Fruit fly (Drosophila melanogaster) whole organism, adult: Measurements from ENCODE around the gene Or85f.

ENCODE experiments used
- CG11617 ChIP-seq: fragments of 200-800 bp; sonication (Bioruptor generic); optimal IDR thresholded peaks from 2 replicates; lab custom pipeline; 2017; ENCODE audit warnings: mild to moderate bottlenecking, missing biosample characterization, missing genetic modification reagents, missing genetic modification characterization
- CG12768 ChIP-seq: fragments of 200-800 bp; sonication (Bioruptor generic); optimal IDR thresholded peaks from 2 replicates; lab custom pipeline; 2017; ENCODE audit warnings: missing biosample characterization, missing genetic modification characterization, mild to moderate bottlenecking, moderate library complexity, missing genetic modification reagents
- CG14711 ChIP-seq: fragments of 200-800 bp; sonication (Bioruptor generic); optimal IDR thresholded peaks from 2 replicates; lab custom pipeline; 2018; ENCODE audit warnings: missing biosample characterization, mild to moderate bottlenecking, missing genetic modification characterization, moderate library complexity
- CG1620 ChIP-seq: fragments of 200-800 bp; sonication (Bioruptor generic); optimal IDR thresholded peaks from 2 replicates; lab custom pipeline; 2016; ENCODE audit warnings: missing biosample characterization, missing genetic modification characterization
- CG33017 ChIP-seq: fragments of 200-800 bp; sonication (Bioruptor generic); optimal IDR thresholded peaks from 2 replicates; lab custom pipeline; 2018; ENCODE audit warnings: missing biosample characterization, mild to moderate bottlenecking, missing genetic modification characterization, moderate library complexity
- CG5204 ChIP-seq: fragments of 200-800 bp; sonication (Bioruptor generic); optimal IDR thresholded peaks from 2 replicates; lab custom pipeline; 2016; ENCODE audit warnings: missing biosample characterization, missing genetic modification characterization
- CG7045 ChIP-seq: fragments of 200-800 bp; sonication (Bioruptor generic); optimal IDR thresholded peaks from 2 replicates; lab custom pipeline; 2017; ENCODE audit warnings: missing biosample characterization, mild to moderate bottlenecking, missing genetic modification characterization
- CG7101 ChIP-seq: fragments of 200-800 bp; sonication (Bioruptor generic); optimal IDR thresholded peaks from 2 replicates; lab custom pipeline; 2018; ENCODE audit warnings: missing biosample characterization, mild to moderate bottlenecking, missing genetic modification characterization, moderate library complexity
- Clk ChIP-seq: fragments of 200-800 bp; sonication (Bioruptor generic); optimal IDR thresholded peaks from 2 replicates; lab custom pipeline; 2017; ENCODE audit warnings: missing biosample characterization, missing genetic modification characterization
- Crg-1 ChIP-seq: fragments of 200-800 bp; sonication (Bioruptor generic); optimal IDR thresholded peaks from 2 replicates; lab custom pipeline; 2016; ENCODE audit warnings: missing biosample characterization, missing genetic modification characterization
- Hr96 ChIP-seq: fragments of 200-800 bp; sonication (Bioruptor generic); optimal IDR thresholded peaks from 2 replicates; lab custom pipeline; 2016; ENCODE audit warnings: missing biosample characterization, missing genetic modification characterization
- Mnt ChIP-seq: fragments of 200-800 bp; sonication (Bioruptor generic); optimal IDR thresholded peaks from 2 replicates; lab custom pipeline; 2016; ENCODE audit warnings: missing biosample characterization, mild to moderate bottlenecking, missing genetic modification characterization
- bab1 ChIP-seq: fragments of 200-800 bp; sonication (Bioruptor generic); optimal IDR thresholded peaks from 3 replicates; lab custom pipeline; 2019; ENCODE audit warnings: missing biosample characterization, mild to moderate bottlenecking, missing genetic modification characterization, moderate library complexity
- cic ChIP-seq: fragments of 200-800 bp; sonication (Bioruptor generic); optimal IDR thresholded peaks from 2 replicates; lab custom pipeline; 2017; ENCODE audit warnings: missing biosample characterization, mild to moderate bottlenecking, missing genetic modification characterization, moderate library complexity
- cnc ChIP-seq, 2 experiments: fragments of >200 bp; optimal IDR thresholded peaks; 2 replicates each; lab custom pipeline; 2017
- kay ChIP-seq: fragments of 200-800 bp; sonication (Bioruptor generic); peaks from one replicate; lab custom pipeline; 2016; ENCODE audit warnings: missing biosample characterization, missing genetic modification characterization, borderline replicate concordance
- ovo ChIP-seq: fragments of 200-800 bp; sonication (Bioruptor generic); optimal IDR thresholded peaks from 2 replicates; lab custom pipeline; 2016; ENCODE audit warnings: missing biosample characterization, missing genetic modification characterization
- pad ChIP-seq: fragments of 200-800 bp; sonication (Bioruptor generic); optimal IDR thresholded peaks from 3 replicates; lab custom pipeline; 2017; ENCODE audit warnings: missing biosample characterization, missing genetic modification characterization, mild to moderate bottlenecking, moderate library complexity, missing genetic modification reagents
- tj ChIP-seq: fragments of 200-800 bp; sonication (Bioruptor generic); optimal IDR thresholded peaks from 3 replicates; lab custom pipeline; 2017; ENCODE audit warnings: missing biosample characterization, mild to moderate bottlenecking, missing genetic modification characterization, moderate library complexity
- toe ChIP-seq: fragments of 200-800 bp; sonication (Bioruptor generic); optimal IDR thresholded peaks from 2 replicates; lab custom pipeline; 2016; ENCODE audit warnings: missing biosample characterization, missing genetic modification characterization

Or85f gene

DNA sequence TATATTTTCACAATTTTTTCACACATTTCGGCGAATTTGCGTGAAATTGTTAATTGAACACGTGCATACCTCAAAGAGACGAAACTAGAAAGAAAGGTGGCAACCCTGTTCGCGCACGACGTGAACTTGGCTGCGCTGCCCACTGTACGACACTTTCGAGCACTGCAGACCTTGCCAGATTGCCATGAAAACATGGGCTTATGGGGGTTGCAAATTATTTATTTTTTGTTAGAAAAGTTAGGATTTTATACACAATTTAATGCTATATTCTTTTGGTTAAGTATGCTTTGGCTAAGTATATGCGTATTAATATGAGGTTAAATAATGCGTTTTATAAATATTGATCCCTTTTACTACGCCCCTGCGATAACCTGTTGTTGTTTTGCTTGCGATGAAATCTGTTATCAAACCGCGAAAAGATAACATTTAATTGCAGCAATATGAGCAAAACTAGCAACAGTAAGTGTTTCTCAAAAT lies 3.2 kb downstream of the Or85f start, which contains the start of the genes RpL34b and CG8132:
TSS of gene RpL34b (minus strand) at position 100 of the 477 bp plus-strand sequence.
TSS of gene CG8132 (plus strand) at position 369 of the 477 bp plus-strand sequence.
- TF ChIP-seq Hr96 (GFP tag; lab: Kevin White, UChicago), result peak; percentile 98
- no peak for TF ChIP-seq kay (GFP tag; lab: Kevin White, UChicago)
- TF ChIP-seq bab1 (GFP tag; lab: Kevin White, UChicago), result peak; percentile 97
- TF ChIP-seq CG7045 (GFP tag; lab: Kevin White, UChicago), result peak; percentile 95
- peak; percentile 96 for TF ChIP-seq CG5204 (GFP tag; lab: Kevin White, UChicago)
- peak; percentile 97 for TF ChIP-seq CG11617
- peak; percentile 94 for TF ChIP-seq Clk (GFP tag; lab: Kevin White, UChicago)
- peak; percentile 88 for TF ChIP-seq cic
- TF ChIP-seq CG12768 (GFP tag; lab: Kevin White, UChicago), result peak; percentile 95
- peak; percentile 98 for TF ChIP-seq ovo (GFP tag; lab: Kevin White, UChicago)
- peak; percentile 87 for TF ChIP-seq tj (GFP tag; lab: Kevin White, UChicago)
- peak; percentile 99 for TF ChIP-seq CG1620
- peak; percentile 97 for TF ChIP-seq Crg-1 (GFP tag; lab: Kevin White, UChicago)
- peak; percentile 94 for TF ChIP-seq CG14711 (tag; lab: Kevin White, UChicago)
- TF ChIP-seq Mnt (GFP tag; lab: Kevin White, UChicago), result peak; percentile 100
- TF ChIP-seq CG7101 (tag; lab: Kevin White, UChicago), result peak; percentile 98
- peak; percentile 97 for TF ChIP-seq toe (GFP tag; lab: Kevin White, UChicago)
- peak; percentile 97 for TF ChIP-seq CG33017 (tag; lab: Kevin White, UChicago)
- TF ChIP-seq pad, result peak; percentile 91
- TF ChIP-seq cnc (optimal IDR thresholded peaks at IDR 0.05; lab: Kevin White, UChicago), result no peak

DNA sequence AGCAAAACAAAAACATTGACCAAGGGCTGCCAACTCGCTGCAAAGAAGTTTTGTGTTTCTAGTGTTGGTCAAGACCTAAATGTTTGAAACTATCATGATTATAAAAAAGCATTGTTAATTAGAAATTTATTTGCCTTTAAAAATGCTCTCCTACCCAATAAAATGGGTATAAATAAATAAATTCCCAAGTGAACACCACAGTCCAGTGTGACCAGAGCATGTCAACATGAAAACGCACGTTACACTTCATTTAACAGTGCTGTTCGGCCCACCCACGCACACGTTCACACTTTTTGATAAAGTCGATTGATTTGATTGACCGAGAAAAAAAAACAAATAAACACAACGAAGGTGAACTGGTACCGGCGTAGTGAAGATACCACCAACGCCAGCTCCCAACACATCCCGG lies 6.1 kb downstream of the Or85f start, which contains the start of the genes CG9356, BBIP1 and CG8135:
TSS of gene CG9356 (minus strand) at position 166 of the 409 bp plus-strand sequence.
TSS of gene BBIP1 (plus strand) at position 282 of the 409 bp plus-strand sequence.
TSS of gene CG8135 (plus strand) at position 282 of the 409 bp plus-strand sequence.
- no peak for TF ChIP-seq CG5204 (GFP tag; lab: Kevin White, UChicago)
- no peak for TF ChIP-seq kay (GFP tag; lab: Kevin White, UChicago)
- TF ChIP-seq CG1620, result peak; percentile 89
- TF ChIP-seq cnc (optimal IDR thresholded peaks at IDR 0.05; lab: Kevin White, UChicago), result no peak
- peak; percentile 78 for TF ChIP-seq CG7101 (tag; lab: Kevin White, UChicago)
- TF ChIP-seq toe (GFP tag; lab: Kevin White, UChicago), result peak; percentile 81
- TF ChIP-seq Hr96 (GFP tag; lab: Kevin White, UChicago), result no peak
- TF ChIP-seq ovo (GFP tag; lab: Kevin White, UChicago), result peak; percentile 73
- TF ChIP-seq cic, result peak; percentile 62
- TF ChIP-seq CG12768 (GFP tag; lab: Kevin White, UChicago), result peak; percentile 76
- peak; percentile 76 for TF ChIP-seq Crg-1 (GFP tag; lab: Kevin White, UChicago)
- peak; percentile 19 for TF ChIP-seq Clk (GFP tag; lab: Kevin White, UChicago)
- TF ChIP-seq tj (GFP tag; lab: Kevin White, UChicago), result peak; percentile 95
- TF ChIP-seq Mnt (GFP tag; lab: Kevin White, UChicago), result peak; percentile 89
- peak; percentile 87 for TF ChIP-seq bab1 (GFP tag; lab: Kevin White, UChicago)
- peak; percentile 83 for TF ChIP-seq CG11617
- TF ChIP-seq CG33017 (tag; lab: Kevin White, UChicago), result peak; percentile 36
- TF ChIP-seq CG14711 (tag; lab: Kevin White, UChicago), result peak; percentile 79
- peak; percentile 49 for TF ChIP-seq CG7045 (GFP tag; lab: Kevin White, UChicago)
- TF ChIP-seq pad, result peak; percentile 59

DNA sequence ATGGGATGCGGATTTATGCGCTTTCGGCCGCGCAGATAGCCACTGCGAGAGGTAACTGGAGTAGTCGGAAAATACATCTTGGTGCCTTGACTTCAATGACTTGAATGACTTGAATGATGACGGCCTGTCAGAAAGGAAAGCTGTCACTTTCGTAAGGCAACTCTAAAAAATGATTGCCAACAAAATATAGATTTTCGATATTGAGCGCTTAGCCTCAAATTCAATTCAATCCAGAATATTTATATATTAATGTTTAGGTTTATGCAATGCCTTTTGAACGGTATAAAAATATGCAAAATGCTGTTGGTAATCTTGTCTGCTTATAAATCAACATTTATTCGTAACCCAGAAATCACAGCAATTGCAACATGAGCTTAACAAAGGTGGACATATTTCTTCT lies 10.1 kb downstream of the Or85f start, which contains the start of gene CG44261:
TSS of gene CG44261 (minus strand) at position 101 of the 400 bp plus-strand sequence.
- TF ChIP-seq CG1620 (no peak), CG7101 (tag; lab: Kevin White, UChicago) (no peak), tj (GFP tag; lab: Kevin White, UChicago) (no peak), CG12768 (GFP tag; lab: Kevin White, UChicago) (no peak), CG14711 (tag; lab: Kevin White, UChicago) (no peak), kay (GFP tag; lab: Kevin White, UChicago) (no peak), pad (no peak), CG11617 (no peak), CG33017 (tag; lab: Kevin White, UChicago) (no peak), ovo (GFP tag; lab: Kevin White, UChicago) (no peak), bab1 (GFP tag; lab: Kevin White, UChicago) (no peak), Crg-1 (GFP tag; lab: Kevin White, UChicago) (no peak), cnc (optimal IDR thresholded peaks at IDR 0.05; lab: Kevin White, UChicago) (no peak), CG5204 (GFP tag; lab: Kevin White, UChicago) (no peak), CG7045 (GFP tag; lab: Kevin White, UChicago) (no peak)

DNA sequence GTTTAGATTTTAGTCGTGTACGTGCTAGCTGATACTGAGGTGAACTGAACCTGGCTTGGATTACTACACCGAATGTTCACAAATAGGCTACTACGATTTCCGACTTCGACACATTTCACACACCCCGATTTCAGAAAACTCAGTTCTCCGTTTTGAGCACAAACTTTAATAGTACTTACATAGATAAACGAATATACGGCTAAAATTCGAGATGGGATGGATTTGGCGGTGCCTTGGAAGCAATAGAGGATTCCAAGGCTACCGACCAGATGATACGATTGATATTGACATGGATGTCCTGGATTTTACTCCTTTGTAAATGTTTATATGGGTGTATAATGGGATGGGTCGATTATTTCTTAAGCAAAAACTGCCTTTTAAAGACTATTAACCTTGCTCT lies 12.2 kb downstream of the Or85f start, which contains the start of gene betaTub85D:
TSS of gene betaTub85D (minus strand) at position 101 of the 400 bp plus-strand sequence.
- TF ChIP-seq Hr96 (GFP tag; lab: Kevin White, UChicago) (no peak), Crg-1 (GFP tag; lab: Kevin White, UChicago) (no peak), toe (GFP tag; lab: Kevin White, UChicago) (no peak), cnc (optimal IDR thresholded peaks at IDR 0.05; lab: Kevin White, UChicago) (no peak), CG1620 (no peak), CG33017 (tag; lab: Kevin White, UChicago) (no peak), tj (GFP tag; lab: Kevin White, UChicago) (no peak), CG12768 (GFP tag; lab: Kevin White, UChicago) (no peak), CG7101 (tag; lab: Kevin White, UChicago) (no peak), bab1 (GFP tag; lab: Kevin White, UChicago) (no peak), CG5204 (GFP tag; lab: Kevin White, UChicago) (no peak), CG11617 (no peak), cic (no peak), pad (no peak)
